Fruit fly (Drosophila melanogaster): ENCODE measurements around the gene CG15024.

Gene CG15024

dm6 chr3L:4500400-4500799, 36.8 kb upstream of the CG15024 start, which contains the start of gene CG13720:
CG13720 (minus strand) TSS chr3L:4500500.
- TF ChIP-seq Sp1 (GFP tag; optimal IDR thresholded peaks at IDR 0.05) (no peak), sage (GFP tag; optimal IDR thresholded peaks at IDR 0.05) (no peak), sv (GFP tag; optimal IDR thresholded peaks at IDR 0.05) (no peak), Abd-B (GFP tag; optimal IDR thresholded peaks at IDR 0.05) (no peak), brk (GFP tag; optimal IDR thresholded peaks at IDR 0.05) (no peak)

DNA sequence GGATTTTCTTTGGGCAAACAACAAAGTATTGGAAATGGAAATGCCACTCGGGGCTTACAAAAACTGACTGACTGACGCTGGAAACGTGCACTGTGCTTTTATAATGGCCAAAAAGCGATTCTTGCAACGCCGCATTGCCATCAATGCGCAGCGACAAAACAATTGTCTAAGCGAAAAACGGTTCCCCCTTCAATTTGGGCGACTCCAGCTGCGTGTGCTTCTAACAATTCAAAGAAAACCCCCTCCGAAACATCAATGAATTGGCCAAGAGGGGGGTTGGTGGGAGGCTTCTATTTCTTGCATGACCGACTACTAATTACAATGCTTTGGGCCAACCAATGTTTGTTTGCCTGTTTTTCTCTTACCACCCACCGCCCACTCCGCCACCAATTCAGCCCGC, 34.1 kb upstream of the CG15024 start, which contains the start of gene CG13721:
TSS of gene CG13721 (minus strand) at position 101 of the 400 bp plus-strand sequence.
- TF ChIP-seq woc (GFP tag; optimal IDR thresholded peaks at IDR 0.05) (no peak), OdsH (GFP tag; optimal IDR thresholded peaks at IDR 0.05) (no peak), tai (GFP tag; optimal IDR thresholded peaks at IDR 0.05) (no peak), Myc (optimal IDR thresholded peaks at IDR 0.05) (no peak), Dif (GFP tag; optimal IDR thresholded peaks at IDR 0.05; ENCODE audit: partially characterized antibody) (no peak), CrebA (GFP tag; optimal IDR thresholded peaks at IDR 0.05; ENCODE audit: borderline replicate concordance) (no peak), Abd-B (GFP tag; optimal IDR thresholded peaks at IDR 0.05) (no peak), GATAd (GFP tag; optimal IDR thresholded peaks at IDR 0.05) (no peak), dmrt93B (GFP tag; optimal IDR thresholded peaks at IDR 0.05) (no peak), Sp1 (GFP tag; optimal IDR thresholded peaks at IDR 0.05) (no peak), Rel (GFP tag; optimal IDR thresholded peaks at IDR 0.05) (no peak), Rel (tag; optimal IDR thresholded peaks at IDR 0.05) (no peak), rgr (GFP tag; optimal IDR thresholded peaks at IDR 0.05) (no peak), Vsx2 (GFP tag; optimal IDR thresholded peaks at IDR 0.05; ENCODE audit: partially characterized antibody) (no peak), Jra (GFP tag; optimal IDR thresholded peaks at IDR 0.05) (no peak), Mio (GFP tag; optimal IDR thresholded peaks at IDR 0.05) (no peak), CG32264 (GFP tag; optimal IDR thresholded peaks at IDR 0.05) (no peak)

DNA sequence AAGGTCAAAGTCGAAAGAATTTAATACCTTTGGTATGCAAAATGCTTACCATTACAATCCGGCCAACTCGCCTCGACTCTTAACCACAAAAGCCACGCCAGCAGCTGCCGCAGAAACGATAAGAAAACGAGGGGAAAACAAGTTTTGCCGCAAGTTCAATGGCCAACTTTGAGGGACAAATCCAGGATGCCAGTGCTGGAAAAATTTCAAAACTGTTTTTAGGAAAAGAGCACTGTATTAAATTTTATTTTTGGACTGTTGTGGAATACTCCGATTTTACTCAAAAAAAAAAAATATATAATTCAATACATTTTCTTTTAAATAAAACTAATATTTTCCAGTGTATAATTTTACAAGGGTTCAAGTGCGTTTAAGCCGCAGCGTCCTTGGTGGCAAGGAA, 31.0 kb upstream of the CG15024 start:
- no peak for TF ChIP-seq dsf (GFP tag; optimal IDR thresholded peaks at IDR 0.05; ENCODE audit: borderline replicate concordance)
- peak; percentile 30 for TF ChIP-seq tai (GFP tag; optimal IDR thresholded peaks at IDR 0.05)
- peak; percentile 74 for TF ChIP-seq psq (GFP tag; optimal IDR thresholded peaks at IDR 0.05)
- peak; percentile 48 for TF ChIP-seq dmrt93B (GFP tag; optimal IDR thresholded peaks at IDR 0.05)
- TF ChIP-seq ey (GFP tag; optimal IDR thresholded peaks at IDR 0.05) = peak; percentile 54
- TF ChIP-seq sage (GFP tag; optimal IDR thresholded peaks at IDR 0.05) = peak; percentile 64
- TF ChIP-seq brk (GFP tag; optimal IDR thresholded peaks at IDR 0.05) = peak; percentile 70
- TF ChIP-seq fru (GFP tag; optimal IDR thresholded peaks at IDR 0.05) = peak; percentile 71
- TF ChIP-seq h (GFP tag; optimal IDR thresholded peaks at IDR 0.05) = peak; percentile 78
- TF ChIP-seq Hnf4 (GFP tag; optimal IDR thresholded peaks at IDR 0.05) = peak; percentile 41
- no peak for TF ChIP-seq GATAd (GFP tag; optimal IDR thresholded peaks at IDR 0.05)
- peak; percentile 10 for TF ChIP-seq CrebA (GFP tag; optimal IDR thresholded peaks at IDR 0.05; ENCODE audit: borderline replicate concordance)
- peak; percentile 74 for TF ChIP-seq OdsH (GFP tag; optimal IDR thresholded peaks at IDR 0.05)
- TF ChIP-seq CG9705 (GFP tag; optimal IDR thresholded peaks at IDR 0.05) = peak; percentile 34
- peak; percentile 73 for TF ChIP-seq rgr (GFP tag; optimal IDR thresholded peaks at IDR 0.05)
- TF ChIP-seq Dif (GFP tag; optimal IDR thresholded peaks at IDR 0.05; ENCODE audit: partially characterized antibody) = no peak
- peak; percentile 76 for TF ChIP-seq HLH106 (tag; optimal IDR thresholded peaks at IDR 0.05)
- TF ChIP-seq woc (GFP tag; optimal IDR thresholded peaks at IDR 0.05) = peak; percentile 55
- peak; percentile 69 for TF ChIP-seq br (GFP tag; optimal IDR thresholded peaks at IDR 0.05)
- TF ChIP-seq foxo (GFP tag; optimal IDR thresholded peaks at IDR 0.05) = peak in 1 of 2 experiments; percentile 74
- TF ChIP-seq Abd-B (GFP tag; optimal IDR thresholded peaks at IDR 0.05) = no peak
- TF ChIP-seq Sp1 (GFP tag; optimal IDR thresholded peaks at IDR 0.05) = peak; percentile 73
- no peak for TF ChIP-seq Rel (GFP tag; optimal IDR thresholded peaks at IDR 0.05)
- TF ChIP-seq Rel (tag; optimal IDR thresholded peaks at IDR 0.05) = no peak
- TF ChIP-seq Vsx2 (GFP tag; optimal IDR thresholded peaks at IDR 0.05; ENCODE audit: partially characterized antibody) = no peak

DNA sequence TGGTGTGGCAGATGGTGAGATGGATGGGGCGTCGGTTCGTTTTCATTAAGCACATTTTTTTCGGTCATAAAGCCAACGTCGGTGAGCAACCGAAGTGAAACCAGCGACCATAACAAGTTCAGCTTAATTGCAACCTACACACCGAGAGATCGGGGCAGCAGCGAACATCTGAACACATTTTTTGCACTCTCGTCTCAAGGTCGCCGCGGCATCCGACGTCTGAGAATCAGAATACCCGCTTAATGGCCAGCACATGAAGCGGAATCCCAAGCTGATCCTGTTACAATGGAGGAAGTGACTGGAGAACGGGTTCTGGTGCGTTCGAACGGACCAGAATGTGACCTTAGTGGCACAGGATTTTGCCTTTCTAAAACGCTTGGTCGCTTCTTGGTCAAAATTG, 30.0 kb upstream of the CG15024 start:
- no peak for TF ChIP-seq GATAd (GFP tag; optimal IDR thresholded peaks at IDR 0.05)
- no peak for TF ChIP-seq Rel (GFP tag; optimal IDR thresholded peaks at IDR 0.05)
- TF ChIP-seq Rel (tag; optimal IDR thresholded peaks at IDR 0.05) = peak; percentile 23

- TF ChIP-seq Myc (optimal IDR thresholded peaks at IDR 0.05) = peak; percentile 45
- TF ChIP-seq ey (GFP tag; optimal IDR thresholded peaks at IDR 0.05) = no peak
Observed at dm6 chr3L:4490702-4491243, 27.1 kb upstream of the CG15024 start, which contains the start of gene CG13722. CG13722 (minus strand) TSS chr3L:4490963.

Measured in whole organism, wandering third instar larva.